Fruit fly (Drosophila melanogaster) whole organism, pupa: ENCODE measurements around the gene salr.

Source experiments
- CG10348 ChIP-seq: fragments of 200-800 bp; sonication (Bioruptor generic); IDR thresholded peaks from 2 replicates; pipeline ENCODE4 v1.3.6; 2022; ENCODE audit warnings: missing biosample characterization, missing genetic modification characterization
- CG13204 ChIP-seq: fragments of 200-800 bp; sonication (Bioruptor generic); optimal IDR thresholded peaks from 2 replicates; lab custom pipeline; 2018; ENCODE audit warnings: missing biosample characterization, mild to moderate bottlenecking, missing genetic modification characterization, moderate library complexity
- CG14655 ChIP-seq: fragments of 200-800 bp; sonication (Bioruptor generic); optimal IDR thresholded peaks from 3 replicates; lab custom pipeline; 2017; ENCODE audit warnings: mild to moderate bottlenecking, missing biosample characterization, missing genetic modification reagents, missing genetic modification characterization
- CG15710 ChIP-seq: fragments of 200-800 bp; sonication (Bioruptor generic); optimal IDR thresholded peaks from 2 replicates; lab custom pipeline; 2018; ENCODE audit warnings: missing biosample characterization, mild to moderate bottlenecking, missing genetic modification characterization, moderate library complexity
- CG34367 ChIP-seq: fragments of 200-800 bp; sonication (Bioruptor generic); optimal IDR thresholded peaks from 2 replicates; lab custom pipeline; 2018; ENCODE audit warnings: missing biosample characterization, mild to moderate bottlenecking, missing genetic modification characterization
- CG8159 ChIP-seq: fragments of 200-800 bp; sonication (Bioruptor generic); optimal IDR thresholded peaks from 3 replicates; lab custom pipeline; 2018; ENCODE audit warnings: missing biosample characterization, mild to moderate bottlenecking, missing genetic modification characterization, moderate library complexity
- EcR ChIP-seq: fragments of 200-800 bp; sonication (Bioruptor generic); optimal IDR thresholded peaks from 3 replicates; lab custom pipeline; 2019; ENCODE audit warnings: missing biosample characterization, missing genetic modification characterization, mild to moderate bottlenecking, moderate library complexity, missing genetic modification reagents
- rn ChIP-seq: fragments of 200-800 bp; sonication (Bioruptor generic); IDR thresholded peaks from 2 replicates; pipeline ENCODE4 v1.3.6; 2022; ENCODE audit warnings: missing biosample characterization, missing genetic modification characterization

dm6 chr2L:11386379-11387017, 27.8 kb downstream of the salr start:
- TF ChIP-seq CG15710 (tag; lab: Kevin White, UChicago) (peak; percentile 69), CG34367 (tag; lab: Kevin White, UChicago) (peak; percentile 16), CG14655 (GFP tag; lab: Kevin White, UChicago) (peak; percentile 62), EcR (GFP tag; lab: Kevin White, UChicago) (no peak), CG10348 (no peak), CG8159 (tag; lab: Kevin White, UChicago) (peak; percentile 74), rn (GFP tag; lab: Robert Waterston, UW) (no peak), CG13204 (GFP tag; lab: Kevin White, UChicago) (no peak)
